Worm (Caenorhabditis elegans): Measurements from ENCODE around the gene Y43F8B.22.

DNA sequence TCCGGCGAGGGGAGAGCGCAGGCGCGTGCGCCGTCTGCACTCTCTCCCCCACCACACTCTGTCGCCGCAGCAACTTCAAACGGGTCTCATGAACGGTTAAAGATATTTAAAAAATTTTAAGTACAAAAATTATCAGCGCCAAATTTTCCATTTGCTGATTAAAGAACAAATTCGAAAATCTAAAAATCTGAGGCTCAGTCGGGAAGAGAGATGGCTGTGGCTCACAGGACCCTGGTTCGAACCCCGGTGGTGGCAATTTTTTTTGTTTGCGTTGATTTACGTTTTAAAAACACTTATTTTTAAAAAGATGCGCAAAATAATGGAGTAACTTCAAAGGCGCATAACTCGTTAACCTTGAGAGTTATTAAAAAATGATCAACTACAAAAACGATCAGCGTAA is 14.5 kb downstream of the Y43F8B.22 start:
- TF ChIP-seq unc-55 (GFP tag; optimal IDR thresholded peaks at IDR 0.05) (no peak), hlh-6 (tag; optimal IDR thresholded peaks at IDR 0.05) (no peak), ceh-19 (GFP tag; optimal IDR thresholded peaks at IDR 0.05) (no peak), hlh-15 (tag; optimal IDR thresholded peaks at IDR 0.05) (no peak), rnt-1 (tag; optimal IDR thresholded peaks at IDR 0.05) (no peak)

Measured in whole organism, late embryonic.